Worm (Caenorhabditis elegans) whole organism, L3 larva: ENCODE results near the gene R02F2.5.

Experiments
- R02D3.7 ChIP-seq: fragments of 150-350 bp; optimal IDR thresholded peaks from 2 replicates; lab custom pipeline; 2014; ENCODE audit warnings: missing biosample characterization, missing genetic modification characterization
- aly-2 ChIP-seq: fragments of 150-350 bp; optimal IDR thresholded peaks from 2 replicates; lab custom pipeline; 2014; ENCODE audit warnings: missing biosample characterization, missing genetic modification characterization
- ama-1 ChIP-seq: fragments of 150-350 bp; optimal IDR thresholded peaks from 2 replicates; lab custom pipeline; 2018
- ceh-16 ChIP-seq: sonication (generic microtip); optimal IDR thresholded peaks from 2 replicates; lab custom pipeline; 2017; ENCODE audit warnings: missing biosample characterization, missing genetic modification characterization
- ceh-82 ChIP-seq: fragments of 150-350 bp; optimal IDR thresholded peaks from 2 replicates; lab custom pipeline; 2014; ENCODE audit warnings: missing biosample characterization, missing genetic modification characterization
- ceh-9 ChIP-seq: sonication (generic microtip); optimal IDR thresholded peaks from 2 replicates; lab custom pipeline; 2018; ENCODE audit warnings: missing biosample characterization, missing genetic modification characterization
- daf-12 ChIP-seq: fragments of 150-350 bp; optimal IDR thresholded peaks from 2 replicates; lab custom pipeline; 2014; ENCODE audit warnings: missing biosample characterization, missing genetic modification reagents, missing genetic modification characterization
- egl-27 ChIP-seq: sonication (generic microtip); optimal IDR thresholded peaks from 4 replicates; lab custom pipeline; 2017; ENCODE audit warnings: missing biosample characterization, missing genetic modification reagents, missing genetic modification characterization
- egl-5 ChIP-seq: fragments of 150-350 bp; optimal IDR thresholded peaks from 2 replicates; lab custom pipeline; 2017; ENCODE audit warnings: missing biosample characterization, missing genetic modification reagents, missing genetic modification characterization, inconsistent platforms
- elt-1 ChIP-seq: fragments of 150-350 bp; optimal IDR thresholded peaks from 2 replicates; lab custom pipeline; 2014; ENCODE audit warnings: missing biosample characterization, missing genetic modification characterization
- elt-2 ChIP-seq: sonication (generic microtip); optimal IDR thresholded peaks from 2 replicates; lab custom pipeline; 2016; ENCODE audit warnings: missing genetic modification reagents, mild to moderate bottlenecking, missing genetic modification characterization, missing compliant biosample characterization
- elt-3 ChIP-seq, 3 experiments: fragments of 150-350 bp in 1 of 3; sonication (generic microtip) in 2 of 3; optimal IDR thresholded peaks; 2 replicates in 2 of 3; 4 replicates in 1 of 3; lab custom pipeline; 2014 to 2017; ENCODE audit warnings: missing biosample characterization in 3 of 3, missing genetic modification characterization in 3 of 3
- eor-1 ChIP-seq, 2 experiments: fragments of 150-350 bp; optimal IDR thresholded peaks; 2 replicates each; lab custom pipeline; 2014 to 2018; ENCODE audit warnings: missing biosample characterization in 2 of 2, missing genetic modification characterization in 2 of 2
- fkh-10 ChIP-seq: sonication (generic microtip); optimal IDR thresholded peaks from 2 replicates; lab custom pipeline; 2017; ENCODE audit warnings: missing biosample characterization, missing genetic modification reagents, missing genetic modification characterization
- jun-1 ChIP-seq: fragments of 150-350 bp; optimal IDR thresholded peaks from 2 replicates; lab custom pipeline; 2014; ENCODE audit warnings: missing biosample characterization, missing genetic modification reagents, missing genetic modification characterization
- lin-15B ChIP-seq: fragments of 150-350 bp; optimal IDR thresholded peaks from 2 replicates; lab custom pipeline; 2014; ENCODE audit warnings: missing biosample characterization, missing genetic modification characterization
- lin-39 ChIP-seq: fragments of 150-350 bp; optimal IDR thresholded peaks from 2 replicates; lab custom pipeline; 2018; ENCODE audit warnings: missing biosample characterization, missing genetic modification reagents, missing genetic modification characterization
- lsy-12 ChIP-seq: sonication (generic microtip); optimal IDR thresholded peaks from 2 replicates; lab custom pipeline; 2016; ENCODE audit warnings: mild to moderate bottlenecking, missing genetic modification characterization, missing compliant biosample characterization
- mdl-1 ChIP-seq: fragments of 150-350 bp; optimal IDR thresholded peaks from 2 replicates; lab custom pipeline; 2014; ENCODE audit warnings: missing biosample characterization, missing genetic modification characterization
- mml-1 ChIP-seq: fragments of 150-350 bp; sonication (generic microtip); optimal IDR thresholded peaks from 3 replicates; lab custom pipeline; 2014; ENCODE audit warnings: missing biosample characterization, missing genetic modification characterization
- nhr-11 ChIP-seq: fragments of 150-350 bp; optimal IDR thresholded peaks from 2 replicates; lab custom pipeline; 2014; ENCODE audit warnings: missing biosample characterization, missing genetic modification characterization
- nhr-12 ChIP-seq: fragments of 150-350 bp; optimal IDR thresholded peaks from 2 replicates; lab custom pipeline; 2014; ENCODE audit warnings: missing biosample characterization, missing genetic modification characterization
- nhr-23 ChIP-seq: fragments of 150-350 bp; optimal IDR thresholded peaks from 2 replicates; lab custom pipeline; 2014; ENCODE audit warnings: missing biosample characterization, missing genetic modification reagents, missing genetic modification characterization
- nhr-237 ChIP-seq: fragments of 150-350 bp; optimal IDR thresholded peaks from 2 replicates; lab custom pipeline; 2014; ENCODE audit warnings: missing biosample characterization, missing genetic modification characterization
- nhr-25 ChIP-seq: sonication (generic microtip); optimal IDR thresholded peaks from 2 replicates; lab custom pipeline; 2017; ENCODE audit warnings: missing biosample characterization, missing genetic modification characterization
- nhr-28 ChIP-seq: fragments of 150-350 bp; optimal IDR thresholded peaks from 2 replicates; lab custom pipeline; 2014; ENCODE audit warnings: missing biosample characterization, missing genetic modification characterization
- nhr-43 ChIP-seq: sonication (generic microtip); optimal IDR thresholded peaks from 2 replicates; lab custom pipeline; 2016; ENCODE audit warnings: mild to moderate bottlenecking, missing genetic modification characterization, missing compliant biosample characterization; ENCODE audit not compliant: poor library complexity, severe bottlenecking
- nhr-76 ChIP-seq: fragments of 150-350 bp; sonication (generic microtip); optimal IDR thresholded peaks from 5 replicates; lab custom pipeline; 2014; ENCODE audit warnings: missing biosample characterization, missing genetic modification characterization
- nhr-77 ChIP-seq: fragments of 150-350 bp; optimal IDR thresholded peaks from 2 replicates; lab custom pipeline; 2014; ENCODE audit warnings: missing biosample characterization, missing genetic modification characterization
- pha-4 ChIP-seq: fragments of 150-350 bp; optimal IDR thresholded peaks from 2 replicates; lab custom pipeline; 2014; ENCODE audit warnings: missing biosample characterization, missing genetic modification reagents, missing genetic modification characterization
- sea-2 ChIP-seq: fragments of 150-350 bp; sonication (generic microtip); optimal IDR thresholded peaks from 4 replicates; lab custom pipeline; 2014; ENCODE audit warnings: missing biosample characterization, missing genetic modification reagents, missing genetic modification characterization
- snpc-4 ChIP-seq: fragments of 150-350 bp; optimal IDR thresholded peaks from 2 replicates; lab custom pipeline; 2014; ENCODE audit warnings: missing biosample characterization, missing genetic modification characterization
- tbx-2 ChIP-seq: sonication (generic microtip); optimal IDR thresholded peaks from 2 replicates; lab custom pipeline; 2016; ENCODE audit warnings: mild to moderate bottlenecking, missing genetic modification characterization, missing compliant biosample characterization
- unc-39 ChIP-seq: sonication (generic microtip); optimal IDR thresholded peaks from 4 replicates; lab custom pipeline; 2017; ENCODE audit warnings: missing biosample characterization, missing genetic modification characterization
- unc-62 ChIP-seq: fragments of 150-350 bp; sonication (generic microtip); optimal IDR thresholded peaks from 4 replicates; lab custom pipeline; 2014; ENCODE audit warnings: missing biosample characterization, missing genetic modification reagents, missing genetic modification characterization
- zag-1 ChIP-seq: fragments of 150-350 bp; optimal IDR thresholded peaks from 2 replicates; lab custom pipeline; 2014; ENCODE audit warnings: missing biosample characterization, missing genetic modification characterization
- ztf-11 ChIP-seq: fragments of 150-350 bp; optimal IDR thresholded peaks from 2 replicates; lab custom pipeline; 2014; ENCODE audit warnings: missing biosample characterization, missing genetic modification characterization

R02F2.5 gene

DNA sequence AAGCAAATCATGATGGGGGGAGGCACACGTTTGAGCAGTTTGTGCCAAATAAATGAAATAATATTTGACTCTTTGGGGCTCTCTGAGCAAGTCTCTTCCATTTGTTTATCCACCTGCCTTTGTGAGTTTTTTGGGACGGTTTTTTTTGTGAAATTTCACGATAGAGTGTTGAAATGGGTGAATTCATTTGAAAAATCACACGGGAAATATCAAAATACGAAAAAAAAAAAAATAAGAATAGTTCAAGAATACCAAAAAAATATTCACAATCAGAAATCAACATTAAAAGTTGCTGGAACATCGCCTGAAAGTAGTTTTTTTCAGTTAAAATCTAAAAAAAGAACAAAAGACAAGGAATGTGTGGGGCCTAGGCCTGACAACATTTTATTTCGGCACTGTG, 33.4 kb downstream of the R02F2.5 start, which contains the start of gene pqn-25:
TSS of gene pqn-25 (minus strand) at position 101 of the 400 bp plus-strand sequence.
- TF ChIP-seq ceh-82 (no peak), nhr-12 (tag; lab: Kevin White, UChicago) (no peak), R02D3.7 (tag; lab: Kevin White, UChicago) (no peak), ceh-16 (tag; lab: Kevin White, UChicago) (no peak), unc-39 (tag; lab: Kevin White, UChicago) (no peak), elt-3 (tag; optimal IDR thresholded peaks at IDR 0.05; lab: Kevin White, UChicago) (no peak), ceh-9 (tag; lab: Kevin White, UChicago) (no peak), ztf-11 (tag; lab: Kevin White, UChicago) (no peak), zag-1 (tag; lab: Kevin White, UChicago) (no peak), nhr-43 (no peak), lsy-12 (tag; lab: Kevin White, UChicago) (no peak), unc-62 (GFP tag; lab: Kevin White, UChicago) (no peak), fkh-10 (GFP tag; lab: Kevin White, UChicago) (no peak), nhr-77 (tag; lab: Kevin White, UChicago) (no peak), sea-2 (GFP tag; lab: Kevin White, UChicago) (no peak), nhr-237 (tag; lab: Kevin White, UChicago) (no peak), nhr-25 (tag; lab: Kevin White, UChicago) (no peak), egl-5 (tag; lab: Kevin White, UChicago) (no peak), nhr-76 (tag; lab: Kevin White, UChicago) (no peak), ama-1 (lab: Kevin White, UChicago) (no peak)
- TF ChIP-seq, all 47 proteins: peak for 0

DNA sequence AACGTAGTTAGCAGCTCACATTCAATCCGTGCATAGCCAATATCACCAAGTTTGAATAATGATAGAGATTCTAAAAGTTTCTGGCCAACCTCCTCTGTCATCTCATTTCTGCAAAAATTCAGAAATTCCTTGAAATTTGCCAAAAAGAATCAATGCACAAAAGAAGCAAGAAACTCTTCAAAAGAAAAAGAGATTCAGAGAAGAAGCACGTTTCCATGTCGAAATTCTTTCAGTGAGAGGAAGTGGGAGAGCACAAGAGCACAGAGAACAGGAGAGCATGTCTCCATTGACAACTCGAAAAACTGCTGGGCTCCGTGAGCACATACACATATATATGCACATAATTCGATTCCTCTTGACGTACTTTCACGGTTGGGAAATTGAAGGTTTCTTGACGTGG, 38.3 kb downstream of the R02F2.5 start, which contains the start of gene nekl-4:
TSS of gene nekl-4 (minus strand) at position 101 of the 400 bp plus-strand sequence.
- TF ChIP-seq jun-1 (tag; lab: Kevin White, UChicago) (no peak), tbx-2 (tag; lab: Kevin White, UChicago) (no peak), nhr-11 (tag; lab: Kevin White, UChicago) (no peak), eor-1 (tag; optimal IDR thresholded peaks at IDR 0.05; lab: Kevin White, UChicago) (no peak), nhr-77 (tag; lab: Kevin White, UChicago) (no peak), daf-12 (tag; lab: Kevin White, UChicago) (no peak), nhr-237 (tag; lab: Kevin White, UChicago) (no peak), lin-39 (tag; lab: Kevin White, UChicago) (no peak)

DNA sequence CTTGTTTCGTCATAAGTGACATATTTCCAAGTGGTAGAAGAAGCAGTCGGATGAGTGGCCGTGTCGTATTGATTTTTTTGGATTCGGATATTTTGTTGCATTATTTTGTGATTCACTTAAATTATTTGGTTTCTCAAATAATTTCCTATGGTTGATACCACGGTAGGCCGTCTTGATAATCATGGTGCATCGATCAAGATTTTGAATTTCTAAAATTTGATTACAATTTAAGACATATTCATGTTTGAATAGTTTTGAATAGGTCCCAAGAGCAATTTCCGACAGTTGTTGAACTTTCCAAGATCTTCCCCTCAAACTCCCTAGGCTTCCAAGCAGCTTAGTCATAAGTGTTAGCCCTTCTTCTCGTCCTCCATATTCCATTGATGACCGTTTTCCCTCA, 42.8 kb downstream of the R02F2.5 start, which contains the start of gene D1044.4:
TSS of gene D1044.4 (minus strand) at position 101 of the 400 bp plus-strand sequence.
- no peak for TF ChIP-seq unc-39 (tag; lab: Kevin White, UChicago)
- TF ChIP-seq zag-1 (tag; lab: Kevin White, UChicago) = no peak
- TF ChIP-seq lin-15B (tag; lab: Kevin White, UChicago) = no peak
- no peak for TF ChIP-seq mdl-1 (tag; lab: Kevin White, UChicago)
- TF ChIP-seq egl-27 (tag; lab: Kevin White, UChicago) = no peak
- no peak for TF ChIP-seq nhr-28 (tag; lab: Kevin White, UChicago)
- TF ChIP-seq lin-39 (tag; lab: Kevin White, UChicago) = no peak
- no peak for TF ChIP-seq tbx-2 (tag; lab: Kevin White, UChicago)
- no peak for TF ChIP-seq aly-2 (tag; lab: Kevin White, UChicago)
- TF ChIP-seq elt-2 (tag; lab: Kevin White, UChicago) = no peak
- TF ChIP-seq nhr-77 (tag; lab: Kevin White, UChicago) = no peak
- TF ChIP-seq, all 47 proteins: peak for 0

DNA sequence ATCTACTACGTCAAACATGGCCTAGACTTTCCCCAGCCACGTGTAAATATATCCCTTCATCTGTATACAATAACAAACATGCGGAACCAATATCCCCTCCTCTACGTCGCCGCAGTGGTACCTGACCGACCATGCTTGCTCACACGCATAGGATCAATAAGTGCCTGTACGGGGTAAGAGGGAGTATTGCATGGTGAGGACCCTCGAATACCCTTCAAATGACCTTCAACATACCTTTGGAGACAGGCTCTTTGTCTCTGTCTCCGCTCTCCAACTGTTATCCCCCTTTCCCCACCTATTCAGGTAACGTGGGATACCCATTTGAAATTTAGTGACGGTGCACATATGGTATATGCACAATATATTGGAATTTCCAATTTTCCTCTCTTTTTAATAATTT, 46.9 kb downstream of the R02F2.5 start, which contains the start of gene dex-1:
TSS of gene dex-1 (plus strand) at position 132 of the 400 bp plus-strand sequence.
- TF ChIP-seq nhr-12 (tag; lab: Kevin White, UChicago) (no peak), snpc-4 (tag; lab: Kevin White, UChicago) (no peak), R02D3.7 (tag; lab: Kevin White, UChicago) (no peak), nhr-23 (tag; lab: Kevin White, UChicago) (no peak), pha-4 (no peak), mml-1 (tag; lab: Kevin White, UChicago) (no peak), jun-1 (tag; lab: Kevin White, UChicago) (no peak), elt-1 (tag; lab: Kevin White, UChicago) (no peak), ceh-9 (tag; lab: Kevin White, UChicago) (no peak), aly-2 (tag; lab: Kevin White, UChicago) (no peak), egl-5 (tag; lab: Kevin White, UChicago) (no peak), eor-1 (tag; optimal IDR thresholded peaks at IDR 0.05; lab: Kevin White, UChicago) (no peak), zag-1 (tag; lab: Kevin White, UChicago) (no peak), tbx-2 (tag; lab: Kevin White, UChicago) (no peak), lsy-12 (tag; lab: Kevin White, UChicago) (no peak), ama-1 (lab: Kevin White, UChicago) (no peak), sea-2 (GFP tag; lab: Kevin White, UChicago) (no peak)
